Fruit fly (Drosophila melanogaster) whole organism: ENCODE results near the gene ttk.

Source experiments
- CG8478 ChIP-seq: fragments of >200 bp; optimal IDR thresholded peaks from 2 replicates; lab custom pipeline; 2018; ENCODE audit warnings: inconsistent platforms
- psq ChIP-seq: fragments of >200 bp; optimal IDR thresholded peaks from 2 replicates; lab custom pipeline; 2017
- usp ChIP-seq: fragments of >200 bp; optimal IDR thresholded peaks from 2 replicates; lab custom pipeline; 2017; ENCODE audit warnings: missing biosample characterization, missing genetic modification characterization, mixed read lengths

- TF ChIP-seq usp (GFP tag; lab: Kevin White, UChicago) = no peak
- TF ChIP-seq CG8478 (lab: Kevin White, UChicago) = no peak
- TF ChIP-seq psq (lab: Kevin White, UChicago) = no peak
Measured at dm6 chr3R:31743279-31743678, 29.6 kb downstream of the ttk start, which contains the start of gene Tbca.
